Fruit fly (Drosophila melanogaster): Measurements from ENCODE around the gene Hus1-like.

Gene Hus1-like

DNA sequence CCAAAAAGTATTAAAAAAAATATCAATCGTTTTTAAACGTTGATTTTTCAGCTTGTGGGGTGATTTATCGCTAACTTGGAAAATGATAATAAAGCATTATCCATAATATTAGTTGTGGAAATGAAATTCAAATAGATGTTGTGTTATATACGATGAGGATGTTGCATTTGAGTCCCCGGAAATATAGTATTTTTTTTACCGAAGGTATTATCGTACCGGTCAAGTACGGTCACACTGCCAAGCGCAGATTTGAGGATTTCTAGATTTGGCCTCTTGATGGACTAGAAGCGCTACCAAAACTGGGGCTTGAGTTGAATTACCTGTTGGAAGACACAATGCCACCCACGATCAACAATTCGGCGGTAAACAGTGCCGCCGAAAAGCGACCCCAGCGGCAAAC, 36.5 kb downstream of the Hus1-like start (continued):
- no peak for TF ChIP-seq ac (GFP tag; optimal IDR thresholded peaks at IDR 0.05)
- TF ChIP-seq CG10959 (GFP tag; IDR thresholded peaks at IDR 0.05), result no peak
- TF ChIP-seq E2f2 (GFP tag; IDR thresholded peaks at IDR 0.05), result peak; percentile 43
- peak; percentile 18 for TF ChIP-seq NfI (GFP tag; optimal IDR thresholded peaks at IDR 0.05)
- peak; percentile 41; the same call in 1 of the 3 replicates for TF ChIP-seq tgo (GFP tag; IDR thresholded peaks at IDR 0.05)
- no peak for TF ChIP-seq Adf1 (GFP tag; IDR thresholded peaks at IDR 0.05)
- TF ChIP-seq kay (GFP tag; optimal IDR thresholded peaks at IDR 0.05), result no peak
- TF ChIP-seq CG6175 (GFP tag; IDR thresholded peaks at IDR 0.05), result no peak
- TF ChIP-seq D19A (tag; optimal IDR thresholded peaks at IDR 0.05), result peak; percentile 3
- peak; percentile 43 for TF ChIP-seq pum (GFP tag; optimal IDR thresholded peaks at IDR 0.05)
- TF ChIP-seq gcm (GFP tag; optimal IDR thresholded peaks at IDR 0.05), result no peak
- peak; percentile 42 for TF ChIP-seq HmgZ (tag; optimal IDR thresholded peaks at IDR 0.05)
- TF ChIP-seq Sry-β (GFP tag; optimal IDR thresholded peaks at IDR 0.05), result no peak
- no peak for TF ChIP-seq Atf6 (GFP tag; IDR thresholded peaks at IDR 0.05)
- TF ChIP-seq fu2 (GFP tag; optimal IDR thresholded peaks at IDR 0.05), result peak; percentile 2
- TF ChIP-seq bigmax (GFP tag; optimal IDR thresholded peaks at IDR 0.05), result no peak
- TF ChIP-seq CG8290 (GFP tag; optimal IDR thresholded peaks at IDR 0.05), result peak; percentile 35
- no peak for TF ChIP-seq CG8290 (tag; optimal IDR thresholded peaks at IDR 0.05)
- TF ChIP-seq CG5180 (GFP tag; optimal IDR thresholded peaks at IDR 0.05), result no peak
- TF ChIP-seq gfzf (GFP tag; optimal IDR thresholded peaks at IDR 0.05), result peak; percentile 90
- no peak for TF ChIP-seq tup (GFP tag; optimal IDR thresholded peaks at IDR 0.05)
- peak; percentile 15 for TF ChIP-seq jumu (GFP tag; optimal IDR thresholded peaks at IDR 0.05)
- TF ChIP-seq pan (optimal IDR thresholded peaks at IDR 0.05), result no peak
- peak in 1 of 2 experiments; percentile 33 for TF ChIP-seq pan (GFP tag; optimal IDR thresholded peaks at IDR 0.05 in 1 of 2, IDR thresholded peaks at IDR 0.05 in 1 of 2)
- TF ChIP-seq ro (GFP tag; IDR thresholded peaks at IDR 0.05), result no peak
- no peak for TF ChIP-seq D19B (GFP tag; optimal IDR thresholded peaks at IDR 0.05)
- TF ChIP-seq HLH4C (GFP tag; IDR thresholded peaks at IDR 0.05; ENCODE audit: partially characterized antibody), result no peak
- TF ChIP-seq zf30C (GFP tag; optimal IDR thresholded peaks at IDR 0.05), result no peak
- TF ChIP-seq eve (GFP tag; optimal IDR thresholded peaks at IDR 0.05), result no peak
- no peak for TF ChIP-seq H15 (GFP tag; IDR thresholded peaks at IDR 0.05)
- TF ChIP-seq Lpt (GFP tag; optimal IDR thresholded peaks at IDR 0.05), result no peak
- peak; percentile 22 for TF ChIP-seq NC2β (GFP tag; optimal IDR thresholded peaks at IDR 0.05)
- peak; percentile 38 for TF ChIP-seq CHES-1-like (GFP tag; optimal IDR thresholded peaks at IDR 0.05)
- no peak for TF ChIP-seq CG16813 (GFP tag; IDR thresholded peaks at IDR 0.05; ENCODE audit: partially characterized antibody)
- no peak for TF ChIP-seq Stat92E (GFP tag; optimal IDR thresholded peaks at IDR 0.05)
- TF ChIP-seq tio (GFP tag; optimal IDR thresholded peaks at IDR 0.05), result no peak
- TF ChIP-seq zen2 (GFP tag; IDR thresholded peaks at IDR 0.05; ENCODE audit: partially characterized antibody), result no peak
- TF ChIP-seq CG7839 (tag; optimal IDR thresholded peaks at IDR 0.05), result peak; percentile 58
- TF ChIP-seq CG13424 (tag; optimal IDR thresholded peaks at IDR 0.05), result peak; percentile 49
- peak; percentile 93 for TF ChIP-seq sens (GFP tag)
- TF ChIP-seq gce (GFP tag; IDR thresholded peaks at IDR 0.05), result no peak
- TF ChIP-seq unpg (GFP tag; optimal IDR thresholded peaks at IDR 0.05), result peak; percentile 33
- TF ChIP-seq maf-S (GFP tag; optimal IDR thresholded peaks at IDR 0.05), result no peak
- TF ChIP-seq CrebB (tag; optimal IDR thresholded peaks at IDR 0.05), result no peak
- TF ChIP-seq CG10543 (GFP tag; optimal IDR thresholded peaks at IDR 0.05), result no peak
- no peak for TF ChIP-seq crc (GFP tag; optimal IDR thresholded peaks at IDR 0.05)
- TF ChIP-seq pnt (GFP tag; optimal IDR thresholded peaks at IDR 0.05), result peak; percentile 1
- no peak for TF ChIP-seq pita (GFP tag; optimal IDR thresholded peaks at IDR 0.05)
- peak; percentile 56 for TF ChIP-seq CG12659 (GFP tag; optimal IDR thresholded peaks at IDR 0.05)
- TF ChIP-seq CG7372 (GFP tag; IDR thresholded peaks at IDR 0.05), result no peak
- no peak for TF ChIP-seq Trl (optimal IDR thresholded peaks at IDR 0.05)
- TF ChIP-seq Trl (GFP tag; optimal IDR thresholded peaks at IDR 0.05), result no peak
- TF ChIP-seq CoRest (tag; optimal IDR thresholded peaks at IDR 0.05), result peak; percentile 56
